Fruit fly (Drosophila melanogaster) whole organism, embryonic: ENCODE results near the gene twe.

Experiments used
- Antp ChIP-seq: fragments of 200-800 bp; sonication (Bioruptor generic); optimal IDR thresholded peaks from 3 replicates; lab custom pipeline; 2016; ENCODE audit warnings: missing biosample characterization, missing genetic modification characterization
- Blimp-1 ChIP-seq: fragments of 200-800 bp; sonication (Bioruptor generic); optimal IDR thresholded peaks from 3 replicates; lab custom pipeline; 2018; ENCODE audit warnings: missing biosample characterization, missing genetic modification characterization, mild to moderate bottlenecking, moderate library complexity, missing genetic modification reagents
- CG11723 ChIP-seq: fragments of 200-800 bp; sonication (Bioruptor generic); optimal IDR thresholded peaks from 2 replicates; lab custom pipeline; 2017; ENCODE audit warnings: missing biosample characterization, mild to moderate bottlenecking, missing genetic modification characterization
- CG12155 ChIP-seq: fragments of 200-800 bp; sonication (Bioruptor generic); optimal IDR thresholded peaks from 3 replicates; lab custom pipeline; 2016; ENCODE audit warnings: missing biosample characterization, missing genetic modification characterization
- CG13624 ChIP-seq: fragments of 200-800 bp; sonication (Bioruptor generic); optimal IDR thresholded peaks from 2 replicates; lab custom pipeline; 2016; ENCODE audit warnings: missing biosample characterization, missing genetic modification characterization
- CG13775 ChIP-seq: fragments of 200-800 bp; sonication (Bioruptor generic); optimal IDR thresholded peaks from 3 replicates; lab custom pipeline; 2017; ENCODE audit warnings: missing biosample characterization, mild to moderate bottlenecking, missing genetic modification characterization
- CG13894 ChIP-seq: fragments of 200-800 bp; sonication (Bioruptor generic); optimal IDR thresholded peaks from 3 replicates; lab custom pipeline; 2018; ENCODE audit warnings: missing biosample characterization, mild to moderate bottlenecking, missing genetic modification characterization, moderate library complexity
- CG14441 ChIP-seq: fragments of 200-800 bp; sonication (Bioruptor generic); IDR thresholded peaks from 2 replicates; pipeline ENCODE4 v1.3.6; 2022; ENCODE audit warnings: missing biosample characterization, missing genetic modification characterization
- CG1602 ChIP-seq: fragments of 200-800 bp; sonication (Bioruptor generic); optimal IDR thresholded peaks from 3 replicates; lab custom pipeline; 2016; ENCODE audit warnings: missing biosample characterization, missing genetic modification characterization
- CG17328 ChIP-seq: fragments of 200-800 bp; sonication (Bioruptor generic); IDR thresholded peaks from 2 replicates; pipeline ENCODE4 v1.3.6; 2022; ENCODE audit warnings: missing biosample characterization, missing genetic modification characterization
- CG17385 ChIP-seq: fragments of 200-800 bp; sonication (Bioruptor generic); optimal IDR thresholded peaks from 3 replicates; lab custom pipeline; 2018; ENCODE audit warnings: missing biosample characterization, mild to moderate bottlenecking, missing genetic modification characterization
- CG17568 ChIP-seq: fragments of 200-800 bp; sonication (Bioruptor generic); optimal IDR thresholded peaks from 2 replicates; lab custom pipeline; 2018; ENCODE audit warnings: missing biosample characterization, mild to moderate bottlenecking, missing genetic modification characterization, moderate library complexity
- CG18619 ChIP-seq: fragments of 200-800 bp; sonication (Bioruptor generic); optimal IDR thresholded peaks from 3 replicates; lab custom pipeline; 2017; ENCODE audit warnings: missing biosample characterization, mild to moderate bottlenecking, missing genetic modification characterization
- CG32767 ChIP-seq: fragments of 200-800 bp; sonication (Bioruptor generic); IDR thresholded peaks from 2 replicates; pipeline ENCODE4 v1.3.6; 2022; ENCODE audit warnings: missing biosample characterization, missing genetic modification characterization
- CG4707 ChIP-seq: fragments of 200-800 bp; sonication (Bioruptor generic); optimal IDR thresholded peaks from 2 replicates; lab custom pipeline; 2018; ENCODE audit warnings: missing biosample characterization, mild to moderate bottlenecking, missing genetic modification characterization, moderate library complexity
- CG7839 ChIP-seq: fragments of 200-800 bp; sonication (Bioruptor generic); optimal IDR thresholded peaks from 3 replicates; lab custom pipeline; 2018; ENCODE audit warnings: missing biosample characterization, mild to moderate bottlenecking, missing genetic modification characterization, moderate library complexity
- CG8478 ChIP-seq: fragments of >200 bp; optimal IDR thresholded peaks from 2 replicates; lab custom pipeline; 2018
- CG8765 ChIP-seq: fragments of 200-800 bp; sonication (Bioruptor generic); IDR thresholded peaks from 2 replicates; pipeline ENCODE4 v1.3.6; 2022; ENCODE audit warnings: missing biosample characterization, missing genetic modification characterization
- CoRest ChIP-seq: fragments of 200-800 bp; sonication (Bioruptor generic); optimal IDR thresholded peaks from 3 replicates; lab custom pipeline; 2018; ENCODE audit warnings: missing biosample characterization, mild to moderate bottlenecking, missing genetic modification characterization, moderate library complexity
- Dbx ChIP-seq: fragments of 200-800 bp; sonication (Bioruptor generic); IDR thresholded peaks from 3 replicates; pipeline ENCODE4 v1.3.6; 2022; ENCODE audit warnings: missing biosample characterization, missing genetic modification characterization
- Eip74EF ChIP-seq, 2 experiments: fragments of 200-800 bp in 1 of 2; fragments of >200 bp in 1 of 2; sonication (Bioruptor generic) in 1 of 2; optimal IDR thresholded peaks; 2 replicates each; lab custom pipeline; 2017 to 2019; ENCODE audit warnings: missing biosample characterization in 2 of 2, missing genetic modification characterization in 2 of 2, mild to moderate bottlenecking in 1 of 2, moderate library complexity in 1 of 2
- Fer1 ChIP-seq: fragments of 200-800 bp; sonication (Bioruptor generic); optimal IDR thresholded peaks from 2 replicates; lab custom pipeline; 2017; ENCODE audit warnings: missing biosample characterization, mild to moderate bottlenecking, missing genetic modification characterization
- Gug ChIP-seq: fragments of 200-800 bp; sonication (Bioruptor generic); IDR thresholded peaks from 4 replicates; pipeline ENCODE4 v1.3.6; 2022; ENCODE audit warnings: missing biosample characterization, missing genetic modification characterization
- HHEX ChIP-seq: fragments of 200-800 bp; sonication (Bioruptor generic); optimal IDR thresholded peaks from 3 replicates; lab custom pipeline; 2017; ENCODE audit warnings: missing biosample characterization, mild to moderate bottlenecking, missing genetic modification characterization, missing genetic modification reagents
- Hmr ChIP-seq: fragments of 200-800 bp; sonication (Bioruptor generic); optimal IDR thresholded peaks from 3 replicates; lab custom pipeline; 2017; ENCODE audit warnings: mild to moderate bottlenecking, missing biosample characterization, missing genetic modification reagents, missing genetic modification characterization
- Lpt ChIP-seq: fragments of >200 bp; optimal IDR thresholded peaks from 2 replicates; lab custom pipeline; 2018; ENCODE audit warnings: missing biosample characterization, missing genetic modification characterization
- Mes4 ChIP-seq: fragments of 200-800 bp; sonication (Bioruptor generic); optimal IDR thresholded peaks from 2 replicates; lab custom pipeline; 2016; ENCODE audit warnings: missing biosample characterization, missing genetic modification characterization
- Nf-YA ChIP-seq: fragments of 200-800 bp; sonication (Bioruptor generic); IDR thresholded peaks from 2 replicates; pipeline ENCODE4 v1.3.6; 2022; ENCODE audit warnings: missing biosample characterization, missing genetic modification characterization
- Poxn ChIP-seq: fragments of 200-800 bp; sonication (Bioruptor generic); IDR thresholded peaks from 2 replicates; pipeline ENCODE4 v1.3.6; 2022; ENCODE audit warnings: missing biosample characterization, missing genetic modification characterization
- Trl ChIP-seq, 3 experiments: fragments of >200 bp in 2 of 3; fragments of 200-800 bp in 1 of 3; sonication (Bioruptor generic) in 1 of 3; optimal IDR thresholded peaks; 2 replicates in 1 of 3; 3 replicates in 2 of 3; lab custom pipeline; 2016 to 2017; ENCODE audit warnings: missing biosample characterization in 1 of 3, missing genetic modification characterization in 1 of 3
- bigmax ChIP-seq: fragments of 200-800 bp; sonication (Bioruptor generic); optimal IDR thresholded peaks from 2 replicates; lab custom pipeline; 2018; ENCODE audit warnings: missing biosample characterization, mild to moderate bottlenecking, missing genetic modification characterization
- bowl ChIP-seq: fragments of 200-800 bp; sonication (Bioruptor generic); IDR thresholded peaks from 2 replicates; pipeline ENCODE4 v1.3.6; 2022; ENCODE audit warnings: missing biosample characterization, missing genetic modification characterization
- br ChIP-seq: fragments of >200 bp; optimal IDR thresholded peaks from 2 replicates; lab custom pipeline; 2017
- crp ChIP-seq, 2 experiments: fragments of 200-800 bp; sonication (Bioruptor generic); optimal IDR thresholded peaks; 2 replicates in 1 of 2; 3 replicates in 1 of 2; lab custom pipeline; 2017; ENCODE audit warnings: missing biosample characterization in 2 of 2, missing genetic modification characterization in 2 of 2, mild to moderate bottlenecking in 1 of 2, moderate library complexity in 1 of 2
- cwo ChIP-seq: fragments of 200-800 bp; sonication (Bioruptor generic); optimal IDR thresholded peaks from 3 replicates; lab custom pipeline; 2017; ENCODE audit warnings: missing biosample characterization, missing genetic modification characterization, mild to moderate bottlenecking, moderate library complexity, missing genetic modification reagents
- gro ChIP-seq: fragments of 200-800 bp; sonication (Bioruptor generic); optimal IDR thresholded peaks from 2 replicates; lab custom pipeline; 2016; ENCODE audit warnings: missing biosample characterization, missing genetic modification characterization
- h ChIP-seq: fragments of >200 bp; optimal IDR thresholded peaks from 2 replicates; lab custom pipeline; 2017
- insv ChIP-seq, 2 experiments: fragments of 200-800 bp; sonication (Bioruptor generic); optimal IDR thresholded peaks; 3 replicates each; lab custom pipeline; 2016 to 2018; ENCODE audit warnings: missing biosample characterization in 2 of 2, missing genetic modification characterization in 2 of 2
- jing ChIP-seq: fragments of 200-800 bp; sonication (Bioruptor generic); optimal IDR thresholded peaks from 2 replicates; lab custom pipeline; 2018; ENCODE audit warnings: missing biosample characterization, mild to moderate bottlenecking, missing genetic modification characterization
- mirr ChIP-seq: fragments of 200-800 bp; sonication (Bioruptor generic); optimal IDR thresholded peaks from 3 replicates; lab custom pipeline; 2018; ENCODE audit warnings: missing biosample characterization, mild to moderate bottlenecking, missing genetic modification characterization
- org-1 ChIP-seq: fragments of 200-800 bp; sonication (Bioruptor generic); optimal IDR thresholded peaks from 2 replicates; lab custom pipeline; 2017; ENCODE audit warnings: missing biosample characterization, missing genetic modification characterization
- ro ChIP-seq: fragments of 200-800 bp; sonication (Bioruptor generic); IDR thresholded peaks from 2 replicates; pipeline ENCODE4 v1.3.6; 2022; ENCODE audit warnings: missing biosample characterization, missing genetic modification characterization
- run ChIP-seq: fragments of 200-800 bp; sonication (Bioruptor generic); optimal IDR thresholded peaks from 3 replicates; lab custom pipeline; 2018; ENCODE audit warnings: missing biosample characterization, mild to moderate bottlenecking, missing genetic modification characterization
- sqz ChIP-seq: fragments of 200-800 bp; sonication (Bioruptor generic); optimal IDR thresholded peaks from 3 replicates; lab custom pipeline; 2018; ENCODE audit warnings: missing biosample characterization, mild to moderate bottlenecking, missing genetic modification characterization
- stc ChIP-seq: fragments of 200-800 bp; sonication (Bioruptor generic); IDR thresholded peaks from 2 replicates; pipeline ENCODE4 v1.3.6; 2022; ENCODE audit warnings: missing biosample characterization, missing genetic modification characterization
- trh ChIP-seq: fragments of 200-800 bp; sonication (Bioruptor generic); optimal IDR thresholded peaks from 2 replicates; lab custom pipeline; 2016; ENCODE audit warnings: missing biosample characterization, missing genetic modification characterization
- twi ChIP-seq: fragments of 200-800 bp; optimal IDR thresholded peaks from 2 replicates; lab custom pipeline; 2019; ENCODE audit warnings: missing biosample characterization, mild to moderate bottlenecking, missing genetic modification characterization, moderate library complexity
- wor ChIP-seq: fragments of 200-800 bp; sonication (Bioruptor generic); IDR thresholded peaks from 2 replicates; pipeline ENCODE4 v1.3.6; 2022; ENCODE audit warnings: missing biosample characterization, missing genetic modification characterization
- yki ChIP-seq: fragments of >200 bp; optimal IDR thresholded peaks from 3 replicates; lab custom pipeline; 2018

Gene twe

dm6 chr2L:16284306-16285299, 22.9 kb upstream of the twe start (continued):
- TF ChIP-seq CG11723: no peak
- TF ChIP-seq Eip74EF (GFP tag; optimal IDR thresholded peaks at IDR 0.05; lab: Kevin White, UChicago): peak in 1 of 2 experiments; percentile 29
- peak; percentile 3 for TF ChIP-seq gro
- no peak for TF ChIP-seq CG14441 (GFP tag; lab: Robert Waterston, UW)
- peak; percentile 93 for TF ChIP-seq sqz (GFP tag; lab: Kevin White, UChicago)
- TF ChIP-seq org-1: peak; percentile 52
- peak; percentile 76 for TF ChIP-seq CG13624 (GFP tag; lab: Kevin White, UChicago)
- TF ChIP-seq CG17385: peak; percentile 27
- no peak for TF ChIP-seq run (tag; lab: Kevin White, UChicago)
- TF ChIP-seq CG8765: no peak
- no peak for TF ChIP-seq br
- TF ChIP-seq stc (GFP tag; lab: Robert Waterston, UW): no peak
- peak; percentile 34 for TF ChIP-seq CG12155
- no peak for TF ChIP-seq Mes4 (GFP tag; lab: Kevin White, UChicago)
- TF ChIP-seq CG17328: no peak
- no peak for TF ChIP-seq CG1602 (GFP tag; lab: Kevin White, UChicago)
- peak; percentile 37 for TF ChIP-seq Antp (GFP tag; lab: Kevin White, UChicago)
- TF ChIP-seq CG4707 (GFP tag; lab: Kevin White, UChicago): peak; percentile 58
- peak; percentile 44 for TF ChIP-seq bigmax
- TF ChIP-seq CG8478: peak; percentile 74
- peak; percentile 36 for TF ChIP-seq trh (GFP tag; lab: Kevin White, UChicago)
- TF ChIP-seq CG13775 (GFP tag; lab: Kevin White, UChicago): peak; percentile 61
- 0 out of 4 replicates have a peak, but pooled peaks have one; percentile 5 for TF ChIP-seq Gug
- TF ChIP-seq Lpt: no peak
- TF ChIP-seq twi (tag; lab: Kevin White, UChicago): peak; percentile 4
- peak; percentile 63 for TF ChIP-seq yki (lab: Kevin White, UChicago)
- TF ChIP-seq Poxn (GFP tag; lab: Robert Waterston, UW): no peak
- peak in 1 of 2 experiments; percentile 56 for TF ChIP-seq crp (GFP tag; optimal IDR thresholded peaks at IDR 0.05; lab: Kevin White, UChicago)
- no peak for TF ChIP-seq bowl (GFP tag; lab: Robert Waterston, UW)
- TF ChIP-seq Trl (optimal IDR thresholded peaks at IDR 0.05; lab: Kevin White, UChicago): peak; percentile 94 to 99
- peak; percentile 13 for TF ChIP-seq Trl (GFP tag; optimal IDR thresholded peaks at IDR 0.05; lab: Kevin White, UChicago)
- peak; percentile 72 for TF ChIP-seq cwo (GFP tag; lab: Kevin White, UChicago)
- TF ChIP-seq ro (GFP tag; lab: Robert Waterston, UW): no peak
- peak; percentile 46 for TF ChIP-seq CoRest (tag; lab: Kevin White, UChicago)
- TF ChIP-seq insv (GFP tag; optimal IDR thresholded peaks at IDR 0.05; lab: Kevin White, UChicago): no peak
- TF ChIP-seq CG7839 (tag; lab: Kevin White, UChicago): peak; percentile 59
- peak; percentile 52 for TF ChIP-seq mirr
- TF ChIP-seq HHEX (GFP tag; lab: Kevin White, UChicago): peak; percentile 62
- TF ChIP-seq h (lab: Kevin White, UChicago): no peak
- TF ChIP-seq wor: no peak
- TF ChIP-seq Dbx (GFP tag; lab: Robert Waterston, UW): no peak
- TF ChIP-seq CG18619 (GFP tag; lab: Kevin White, UChicago): peak; percentile 23
- TF ChIP-seq Blimp-1 (GFP tag; lab: Kevin White, UChicago): peak; percentile 13
- TF ChIP-seq CG17568 (GFP tag; lab: Kevin White, UChicago): no peak
- TF ChIP-seq CG32767 (GFP tag; lab: Robert Waterston, UW): no peak
- no peak for TF ChIP-seq Nf-YA (GFP tag; lab: Robert Waterston, UW)
- peak; percentile 60 for TF ChIP-seq CG13894 (tag; lab: Kevin White, UChicago)
- TF ChIP-seq Fer1 (GFP tag; lab: Kevin White, UChicago): peak; percentile 45
- peak; percentile 74 for TF ChIP-seq Hmr (GFP tag; lab: Kevin White, UChicago)
- no peak for TF ChIP-seq jing (GFP tag; lab: Kevin White, UChicago)
